Fruit fly (Drosophila melanogaster): ENCODE data around the gene CG14085.

DNA sequence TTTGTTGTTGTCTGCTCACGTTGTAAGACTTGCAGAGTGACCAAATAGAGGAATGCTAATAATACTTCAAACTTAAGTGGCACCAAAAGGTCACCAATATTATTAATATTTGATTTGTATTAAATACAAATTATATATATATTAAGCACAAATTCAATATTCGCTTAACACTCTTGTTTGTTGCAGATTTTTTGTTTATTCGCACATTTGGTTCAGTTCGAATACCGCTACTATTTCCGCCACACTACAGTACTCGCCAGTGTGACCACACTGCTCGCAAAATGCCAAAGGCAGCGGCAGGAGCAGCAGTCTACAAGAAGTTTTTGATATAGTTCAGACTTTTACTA is 5.0 kb upstream of the CG14085 start, which contains the start of gene Max:
- TF ChIP-seq CG8478 (optimal IDR thresholded peaks at IDR 0.05) (no peak), CTCF (optimal IDR thresholded peaks at IDR 0.05) (peak in 1 of 2 experiments; percentile 1)
